Worm (Caenorhabditis elegans): ENCODE measurements around the gene F55G1.15.
A peak's percentile ranks its signal among the peaks of the same experiment; 100 is the strongest.

F55G1.15 gene

DNA sequence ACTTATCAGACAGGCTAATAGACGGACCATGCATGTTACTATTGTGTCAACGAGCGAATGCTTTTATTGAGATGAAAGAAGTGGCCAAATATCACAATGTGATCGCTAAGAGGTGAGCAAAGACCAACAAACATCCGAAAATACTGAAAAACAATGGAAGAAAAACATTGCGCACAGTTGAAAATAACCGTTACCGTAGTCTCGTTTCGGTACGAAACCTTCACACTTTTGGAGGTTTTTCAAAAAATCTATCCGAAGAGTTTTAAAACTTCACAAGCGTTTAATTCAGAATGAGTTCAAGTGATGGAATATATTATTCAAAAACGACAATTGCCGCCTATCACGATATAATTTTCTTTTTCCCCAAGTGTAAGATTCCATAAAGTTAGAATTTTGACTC lies 7.6 kb upstream of the F55G1.15 start:
- TF ChIP-seq lin-11 (tag; optimal IDR thresholded peaks at IDR 0.05) = no peak
- TF ChIP-seq pha-4 (tag; optimal IDR thresholded peaks at IDR 0.05) = no peak
- no peak for TF ChIP-seq fkh-10 (GFP tag; optimal IDR thresholded peaks at IDR 0.05)
- TF ChIP-seq pros-1 (tag; optimal IDR thresholded peaks at IDR 0.05) = no peak

DNA sequence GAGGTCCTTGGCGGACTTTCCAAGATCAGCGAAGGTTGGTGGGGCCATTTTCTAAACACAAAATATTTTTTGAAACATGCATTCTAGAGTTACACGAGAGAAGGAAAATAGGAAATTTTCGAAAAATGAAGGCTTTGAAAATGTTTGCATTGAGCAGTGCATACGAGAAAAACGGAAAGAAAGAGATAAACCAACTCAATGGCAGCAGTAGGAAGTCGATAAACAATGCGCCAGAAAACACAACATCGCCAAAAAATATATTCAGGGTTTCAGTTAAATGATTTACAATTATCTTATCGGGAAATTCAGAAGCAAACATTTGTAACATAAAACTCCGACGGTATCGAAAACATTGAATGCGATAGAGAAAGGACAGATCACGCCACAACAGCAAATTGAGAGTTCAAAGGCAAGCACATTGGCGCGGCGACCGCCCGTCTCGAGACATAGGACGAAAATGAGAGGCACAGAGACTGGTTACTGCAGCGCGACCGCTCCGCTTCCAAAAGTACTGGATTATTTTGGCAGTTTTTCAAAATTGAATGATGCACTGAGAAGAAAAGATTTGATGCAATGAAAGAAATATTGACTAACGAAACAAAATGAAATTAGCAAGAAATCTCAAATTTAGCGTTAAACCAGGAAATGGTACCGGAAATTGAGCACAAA lies 6.7 kb upstream of the F55G1.15 start, which contains the start of the genes vdac-1 and R05G6.5:
vdac-1 (minus strand) TSS at position 51 of the 669 bp plus-strand sequence.
R05G6.5 (plus strand) TSS at position 527 of the 669 bp plus-strand sequence.
- TF ChIP-seq pha-2 (tag; optimal IDR thresholded peaks at IDR 0.05) (no peak), ceh-18 (tag; optimal IDR thresholded peaks at IDR 0.05) (peak; percentile 31), unc-42 (tag; optimal IDR thresholded peaks at IDR 0.05) (peak; percentile 47), nfya-1 (tag; optimal IDR thresholded peaks at IDR 0.05) (peak; percentile 32), dve-1 (tag; optimal IDR thresholded peaks at IDR 0.05) (peak; percentile 45), pax-1 (tag; optimal IDR thresholded peaks at IDR 0.05) (no peak)

DNA sequence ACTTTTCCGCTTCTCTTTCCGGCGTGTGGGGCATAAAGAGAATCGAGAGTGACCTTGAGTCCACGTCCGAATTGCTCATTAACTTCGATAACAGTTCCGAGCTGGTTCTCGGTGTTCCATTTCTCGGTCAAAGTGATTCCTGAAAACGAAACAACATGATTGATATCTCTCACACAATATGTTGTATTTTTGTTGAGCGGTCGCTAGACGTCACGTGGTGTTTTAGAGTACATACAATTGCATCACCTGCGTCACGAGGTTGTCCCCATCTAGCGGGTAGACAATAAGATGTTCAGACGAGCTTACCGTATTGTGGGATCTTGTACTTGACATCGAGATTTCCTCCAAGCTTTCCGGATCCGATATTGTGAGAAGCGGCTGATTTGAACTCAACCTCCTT lies 6.1 kb upstream of the F55G1.15 start:
- TF ChIP-seq lim-6 (tag; optimal IDR thresholded peaks at IDR 0.05) (no peak), unc-55 (GFP tag; optimal IDR thresholded peaks at IDR 0.05) (no peak), hlh-30 (tag; optimal IDR thresholded peaks at IDR 0.05; ENCODE audit: insufficient read depth) (peak; percentile 76), Y22D7AL.16 (tag; optimal IDR thresholded peaks at IDR 0.05) (no peak), ceh-45 (GFP tag; IDR thresholded peaks at IDR 0.05) (no peak), lin-11 (tag; optimal IDR thresholded peaks at IDR 0.05) (no peak)

DNA sequence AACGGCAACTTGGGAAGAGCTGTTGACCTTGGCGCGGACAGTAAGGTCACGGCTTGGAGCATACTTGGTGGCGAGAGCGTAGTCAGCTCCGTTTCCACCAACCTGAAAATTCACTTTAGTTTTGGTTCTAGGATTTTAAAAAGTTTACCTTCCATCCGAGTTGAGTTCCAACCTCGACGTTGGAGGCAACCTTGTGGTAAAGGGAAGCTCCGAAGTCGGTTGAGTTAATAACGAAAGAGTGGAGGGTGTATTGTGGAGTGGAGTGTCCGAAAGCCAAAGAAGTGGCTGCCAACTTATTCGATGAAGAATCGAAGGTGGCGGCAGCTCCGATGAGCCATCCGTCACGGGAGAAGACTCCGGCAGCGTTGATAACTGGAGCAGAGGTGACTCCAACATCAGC lies 5.5 kb upstream of the F55G1.15 start:
- TF ChIP-seq unc-42 (tag; optimal IDR thresholded peaks at IDR 0.05) (no peak), ets-4 (tag; optimal IDR thresholded peaks at IDR 0.05) (no peak), dmd-4 (tag; optimal IDR thresholded peaks at IDR 0.05; ENCODE audit: borderline replicate concordance) (no peak), syd-9 (tag; optimal IDR thresholded peaks at IDR 0.05) (no peak)

DNA sequence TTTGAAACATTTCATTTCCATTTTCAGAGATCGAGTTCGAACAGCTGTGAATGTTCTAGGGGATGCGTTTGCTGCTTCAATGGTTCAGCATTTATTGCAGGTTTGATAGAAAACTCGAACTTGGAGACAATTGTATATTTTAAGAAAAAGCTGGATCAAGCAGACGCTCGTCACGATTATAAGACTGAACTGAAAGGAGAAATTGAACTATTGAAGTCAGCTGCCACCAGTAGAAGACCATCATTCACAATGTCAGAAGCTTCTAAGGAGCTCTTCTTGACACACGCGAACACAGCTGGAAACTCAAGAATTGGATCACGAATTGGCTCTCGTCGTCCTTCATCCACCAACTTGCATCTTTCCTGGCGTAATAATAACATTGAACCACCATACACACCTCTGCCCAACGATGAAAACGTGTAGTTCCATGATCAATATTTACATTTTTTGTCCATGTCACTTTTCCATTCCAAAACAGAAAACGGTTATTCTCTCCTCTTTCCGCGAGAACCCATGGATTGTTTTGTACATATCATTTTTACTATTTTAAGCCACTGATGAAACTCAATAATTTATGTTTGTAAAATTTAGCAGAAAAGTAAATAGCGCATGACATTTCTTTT lies 4.7 kb upstream of the F55G1.15 start:
- TF ChIP-seq ama-1 (optimal IDR thresholded peaks at IDR 0.05) (peak; percentile 38), ceh-34 (tag; optimal IDR thresholded peaks at IDR 0.05) (no peak)

DNA sequence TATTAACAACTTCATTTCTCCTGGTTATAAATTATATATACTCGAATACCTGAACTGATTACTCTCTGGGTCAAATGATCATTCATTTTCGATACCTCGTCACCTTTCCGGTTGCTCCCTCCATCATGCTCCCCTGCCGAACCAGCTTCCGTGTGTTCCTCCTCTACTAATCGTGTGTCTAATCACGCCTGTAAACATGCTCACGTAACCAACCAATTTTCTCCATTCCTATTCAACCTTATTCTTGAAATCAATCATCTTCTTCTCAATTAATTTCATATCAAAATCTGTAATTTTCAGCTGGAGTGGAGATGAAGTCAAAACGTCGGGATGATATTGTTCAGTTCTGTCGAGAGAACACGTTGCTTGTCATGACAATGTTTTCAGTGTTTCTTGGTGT lies 2.1 kb upstream of the F55G1.15 start, which contains the start of gene glt-6:
glt-6 (plus strand) TSS at position 301 of the 400 bp plus-strand sequence.
- TF ChIP-seq hlh-8 (tag; optimal IDR thresholded peaks at IDR 0.05) = no peak
- TF ChIP-seq ceh-24 (tag; optimal IDR thresholded peaks at IDR 0.05) = no peak
- no peak for TF ChIP-seq odd-2 (tag; optimal IDR thresholded peaks at IDR 0.05)
- TF ChIP-seq dmd-4 (tag; optimal IDR thresholded peaks at IDR 0.05; ENCODE audit: borderline replicate concordance) = no peak
- no peak for TF ChIP-seq ceh-34 (tag; optimal IDR thresholded peaks at IDR 0.05)
- TF ChIP-seq elt-2 (tag; optimal IDR thresholded peaks at IDR 0.05) = no peak
- TF ChIP-seq pax-1 (tag; optimal IDR thresholded peaks at IDR 0.05) = no peak
- TF ChIP-seq npax-4 (tag; optimal IDR thresholded peaks at IDR 0.05) = no peak
- TF ChIP-seq C38D4.7 (GFP tag; optimal IDR thresholded peaks at IDR 0.05) = no peak
- TF ChIP-seq ceh-14 (tag; optimal IDR thresholded peaks at IDR 0.05) = no peak
- no peak for TF ChIP-seq ets-4 (tag; optimal IDR thresholded peaks at IDR 0.05)
- TF ChIP-seq rnt-1 (tag; optimal IDR thresholded peaks at IDR 0.05) = no peak
- no peak for TF ChIP-seq pros-1 (tag; optimal IDR thresholded peaks at IDR 0.05)

DNA sequence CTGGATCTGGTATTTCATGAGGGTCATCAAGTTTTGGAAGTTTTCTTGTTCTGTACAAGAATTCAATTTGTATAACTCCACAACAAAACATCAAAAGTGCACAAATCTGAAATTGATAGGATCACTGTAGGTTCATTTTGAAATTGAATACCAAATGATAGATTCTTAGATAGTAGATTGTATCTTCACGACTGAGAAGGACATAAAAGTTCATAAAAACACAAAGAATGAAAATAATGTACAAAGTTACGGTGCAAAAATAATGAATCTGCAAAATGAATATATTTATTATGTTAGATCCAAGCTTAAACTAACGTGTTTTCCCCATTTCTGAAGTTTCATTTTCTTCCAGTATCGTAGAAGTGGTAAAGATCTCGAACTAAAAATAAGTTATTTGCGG lies 313 bp downstream of the F55G1.15 start:
- TF ChIP-seq che-1 (tag; optimal IDR thresholded peaks at IDR 0.05) = no peak
- no peak for TF ChIP-seq ets-4 (tag; optimal IDR thresholded peaks at IDR 0.05)
- TF ChIP-seq fkh-10 (GFP tag; optimal IDR thresholded peaks at IDR 0.05) = no peak
- TF ChIP-seq C38D4.7 (GFP tag; optimal IDR thresholded peaks at IDR 0.05) = no peak
- no peak for TF ChIP-seq ceh-9 (tag; optimal IDR thresholded peaks at IDR 0.05)
- no peak for TF ChIP-seq elt-2 (tag; optimal IDR thresholded peaks at IDR 0.05)
- TF ChIP-seq unc-3 (GFP tag; conservative IDR thresholded peaks at IDR 0.05) = no peak
- TF ChIP-seq unc-3 (tag; optimal IDR thresholded peaks at IDR 0.05) = no peak

All from whole organism, late embryonic.